Worm (Caenorhabditis elegans) whole organism, L1 larva: ENCODE measurements around the gene faah-5.

Source experiments
- C04F5.9 ChIP-seq: sonication (generic microtip); optimal IDR thresholded peaks from 2 replicates; lab custom pipeline; 2016; ENCODE audit warnings: missing genetic modification characterization, missing compliant biosample characterization
- F16B12.6 ChIP-seq: fragments of 150-350 bp; optimal IDR thresholded peaks from 2 replicates; lab custom pipeline; 2014; ENCODE audit warnings: missing biosample characterization, missing genetic modification characterization
- aly-2 ChIP-seq: fragments of 150-350 bp; optimal IDR thresholded peaks from 2 replicates; lab custom pipeline; 2014; ENCODE audit warnings: missing biosample characterization, missing genetic modification characterization
- ama-1 ChIP-seq: fragments of 150-350 bp; optimal IDR thresholded peaks from 2 replicates; lab custom pipeline; 2014
- blmp-1 ChIP-seq: fragments of 150-350 bp; optimal IDR thresholded peaks from 2 replicates; lab custom pipeline; 2014; ENCODE audit warnings: missing biosample characterization, missing genetic modification characterization
- ceh-88 ChIP-seq: fragments of 200-800 bp; sonication (Bioruptor generic); IDR thresholded peaks from 2 replicates; pipeline ENCODE4 v1.3.6; 2022; ENCODE audit warnings: missing genetic modification characterization, missing compliant biosample characterization
- ceh-90 ChIP-seq: sonication (generic microtip); optimal IDR thresholded peaks from 2 replicates; lab custom pipeline; 2016; ENCODE audit warnings: missing genetic modification characterization, missing compliant biosample characterization
- ces-1 ChIP-seq: fragments of 150-350 bp; optimal IDR thresholded peaks from 2 replicates; lab custom pipeline; 2014; ENCODE audit warnings: missing biosample characterization, missing genetic modification reagents, missing genetic modification characterization
- dsc-1 ChIP-seq: sonication (generic microtip); optimal IDR thresholded peaks from 2 replicates; lab custom pipeline; 2016; ENCODE audit warnings: mild to moderate bottlenecking, missing genetic modification characterization, missing compliant biosample characterization
- efl-1 ChIP-seq, 4 experiments: fragments of 150-350 bp; optimal IDR thresholded peaks in 3 of 4; peaks in 1 of 4; 1 replicate in 1 of 4; 2 replicates in 3 of 4; lab custom pipeline; 2014; ENCODE audit warnings: missing biosample characterization in 2 of 4, missing genetic modification characterization in 2 of 4, missing genetic modification reagents in 2 of 4
- efl-3 ChIP-seq: fragments of 200-800 bp; sonication (Bioruptor generic); optimal IDR thresholded peaks from 2 replicates; lab custom pipeline; 2018; ENCODE audit warnings: mild to moderate bottlenecking, missing genetic modification characterization, missing compliant biosample characterization
- egl-27 ChIP-seq, 2 experiments: fragments of 150-350 bp in 1 of 2; sonication (generic microtip); optimal IDR thresholded peaks; 3 replicates each; lab custom pipeline; 2017 to 2018; ENCODE audit warnings: missing biosample characterization in 2 of 2, missing genetic modification characterization in 2 of 2, missing genetic modification reagents in 2 of 2
- elt-3 ChIP-seq, 6 experiments: fragments of 150-350 bp in 1 of 6; sonication (generic microtip); optimal IDR thresholded peaks; 2 replicates each; lab custom pipeline; 2017 to 2018; ENCODE audit warnings: missing biosample characterization in 6 of 6, missing genetic modification characterization in 6 of 6, inconsistent platforms in 1 of 6
- fkh-4 ChIP-seq: sonication (generic microtip); optimal IDR thresholded peaks from 2 replicates; lab custom pipeline; 2016; ENCODE audit warnings: missing compliant biosample characterization, missing genetic modification characterization, borderline replicate concordance
- fos-1 ChIP-seq: fragments of 150-350 bp; optimal IDR thresholded peaks from 2 replicates; lab custom pipeline; 2014; ENCODE audit warnings: missing biosample characterization, missing genetic modification characterization
- grh-1 ChIP-seq: fragments of 200-800 bp; sonication (Bioruptor generic); IDR thresholded peaks from 2 replicates; pipeline ENCODE4 v1.3.6; 2022; ENCODE audit warnings: missing genetic modification reagents, missing genetic modification characterization, missing compliant biosample characterization
- hlh-4 ChIP-seq: sonication (generic microtip); optimal IDR thresholded peaks from 2 replicates; lab custom pipeline; 2016; ENCODE audit warnings: mild to moderate bottlenecking, missing genetic modification characterization, missing compliant biosample characterization
- lin-13 ChIP-seq: fragments of 150-350 bp; optimal IDR thresholded peaks from 2 replicates; lab custom pipeline; 2014; ENCODE audit warnings: missing biosample characterization, missing genetic modification reagents, missing genetic modification characterization
- lin-15B ChIP-seq: fragments of 150-350 bp; sonication (generic microtip); optimal IDR thresholded peaks from 3 replicates; lab custom pipeline; 2014; ENCODE audit warnings: missing biosample characterization, missing genetic modification characterization
- lin-35 ChIP-seq, 2 experiments: fragments of 150-350 bp; optimal IDR thresholded peaks; 2 replicates each; lab custom pipeline; 2014; ENCODE audit warnings: missing biosample characterization in 2 of 2, missing genetic modification characterization in 2 of 2, missing genetic modification reagents in 2 of 2
- lir-3 ChIP-seq: sonication (generic microtip); optimal IDR thresholded peaks from 2 replicates; lab custom pipeline; 2016; ENCODE audit warnings: mild to moderate bottlenecking, missing genetic modification characterization, moderate library complexity, missing compliant biosample characterization; ENCODE audit not compliant: poor library complexity
- lsy-2 ChIP-seq, 2 experiments: fragments of 150-350 bp; optimal IDR thresholded peaks; 2 replicates each; lab custom pipeline; 2014; ENCODE audit warnings: missing biosample characterization in 2 of 2, missing genetic modification characterization in 2 of 2
- mab-9 ChIP-seq: fragments of 200-800 bp; sonication (Bioruptor generic); IDR thresholded peaks from 2 replicates; pipeline ENCODE4 v1.3.6; 2022; ENCODE audit warnings: missing genetic modification reagents, missing genetic modification characterization, missing compliant biosample characterization
- mdl-1 ChIP-seq, 2 experiments: fragments of 150-350 bp; optimal IDR thresholded peaks; 2 replicates each; lab custom pipeline; 2014 to 2017; ENCODE audit warnings: missing biosample characterization in 2 of 2, missing genetic modification characterization in 2 of 2, inconsistent platforms in 1 of 2
- mef-2 ChIP-seq: fragments of 150-350 bp; optimal IDR thresholded peaks from 2 replicates; lab custom pipeline; 2014; ENCODE audit warnings: missing biosample characterization, missing genetic modification characterization
- nhr-11 ChIP-seq: fragments of 150-350 bp; optimal IDR thresholded peaks from 2 replicates; lab custom pipeline; 2014; ENCODE audit warnings: missing biosample characterization, missing genetic modification characterization
- nhr-237 ChIP-seq: fragments of 150-350 bp; optimal IDR thresholded peaks from 2 replicates; lab custom pipeline; 2014; ENCODE audit warnings: missing biosample characterization, missing genetic modification characterization
- nhr-76 ChIP-seq: sonication (generic microtip); optimal IDR thresholded peaks from 2 replicates; lab custom pipeline; 2017; ENCODE audit warnings: missing biosample characterization, missing genetic modification characterization
- nhr-85 ChIP-seq: sonication (generic microtip); peaks from one replicate; lab custom pipeline; 2016; ENCODE audit warnings: missing genetic modification characterization, inconsistent platforms, missing compliant biosample characterization
- nhr-90 ChIP-seq: sonication (generic microtip); optimal IDR thresholded peaks from 2 replicates; lab custom pipeline; 2016; ENCODE audit warnings: mild to moderate bottlenecking, missing genetic modification characterization, missing compliant biosample characterization; ENCODE audit not compliant: poor library complexity
- pag-3 ChIP-seq: sonication (generic microtip); optimal IDR thresholded peaks from 2 replicates; lab custom pipeline; 2017; ENCODE audit warnings: missing genetic modification characterization, mild to moderate bottlenecking, missing compliant biosample characterization, antibody characterized with exemption, borderline replicate concordance; ENCODE audit not compliant: insufficient read depth
- pqm-1 ChIP-seq: sonication (generic microtip); optimal IDR thresholded peaks from 3 replicates; lab custom pipeline; 2017; ENCODE audit warnings: missing biosample characterization, missing genetic modification characterization
- rnt-1 ChIP-seq: sonication (generic microtip); optimal IDR thresholded peaks from 2 replicates; lab custom pipeline; 2016; ENCODE audit warnings: mild to moderate bottlenecking, missing genetic modification characterization, moderate library complexity, missing compliant biosample characterization
- sup-37 ChIP-seq: fragments of 200-800 bp; sonication (Bioruptor generic); optimal IDR thresholded peaks from 2 replicates; lab custom pipeline; 2018; ENCODE audit warnings: mild to moderate bottlenecking, missing genetic modification characterization, missing compliant biosample characterization
- swsn-7 ChIP-seq: sonication (generic microtip); optimal IDR thresholded peaks from 2 replicates; lab custom pipeline; 2016; ENCODE audit warnings: missing genetic modification characterization, missing compliant biosample characterization
- unc-30 ChIP-seq: sonication (generic microtip); optimal IDR thresholded peaks from 2 replicates; lab custom pipeline; 2017; ENCODE audit warnings: missing biosample characterization, missing genetic modification characterization
- unc-62 ChIP-seq: fragments of 150-350 bp; optimal IDR thresholded peaks from 2 replicates; lab custom pipeline; 2014; ENCODE audit warnings: missing biosample characterization, missing genetic modification reagents, missing genetic modification characterization
- unc-86 ChIP-seq: sonication (generic microtip); optimal IDR thresholded peaks from 2 replicates; lab custom pipeline; 2016; ENCODE audit warnings: missing genetic modification characterization, missing compliant biosample characterization
- vab-15 ChIP-seq: sonication (generic microtip); optimal IDR thresholded peaks from 2 replicates; lab custom pipeline; 2017; ENCODE audit warnings: missing genotype, mild to moderate bottlenecking, missing genetic modification characterization, missing compliant biosample characterization

Gene faah-5

DNA sequence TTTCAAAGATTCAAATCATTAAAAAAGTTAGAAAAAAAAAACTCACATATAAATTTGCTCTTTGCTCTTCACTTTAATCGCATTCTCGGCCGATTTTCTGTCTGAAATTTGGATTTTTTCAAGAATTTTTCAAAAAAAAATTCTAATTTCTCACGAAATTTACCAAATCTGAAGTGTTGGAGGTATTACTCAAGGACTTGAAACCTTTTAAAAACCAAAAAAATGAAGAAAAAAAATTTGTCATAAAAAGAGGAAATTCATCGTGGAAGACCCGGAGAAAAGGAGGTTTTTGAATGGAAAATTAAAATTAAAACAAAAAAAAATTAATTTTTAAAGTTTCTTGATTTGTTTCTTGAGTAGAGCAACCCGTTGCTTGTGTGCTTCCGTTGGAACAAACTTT is 29.1 kb downstream of the faah-5 start, which contains the start of gene Y56A3A.2:
Gene Y56A3A.2 (minus strand): TSS at position 101 of the 400 bp plus-strand sequence.
- TF ChIP-seq nhr-237 (tag; lab: Kevin White, UChicago) (no peak), hlh-4 (tag; lab: Kevin White, UChicago) (no peak), ama-1 (lab: Kevin White, UChicago) (no peak), ceh-90 (no peak), vab-15 (tag; lab: Kevin White, UChicago) (no peak), mef-2 (tag; lab: Kevin White, UChicago) (no peak), elt-3 (tag; optimal IDR thresholded peaks at IDR 0.05; lab: Kevin White, UChicago) (no peak), C04F5.9 (no peak), lir-3 (no peak), egl-27 (tag; optimal IDR thresholded peaks at IDR 0.05; lab: Kevin White, UChicago) (no peak), lin-15B (tag; lab: Kevin White, UChicago) (no peak), swsn-7 (tag; lab: Kevin White, UChicago) (no peak), fos-1 (tag; lab: Kevin White, UChicago) (no peak), grh-1 (GFP tag; lab: Robert Waterston, UW) (no peak), lsy-2 (tag; optimal IDR thresholded peaks at IDR 0.05; lab: Kevin White, UChicago) (no peak), mdl-1 (tag; optimal IDR thresholded peaks at IDR 0.05; lab: Kevin White, UChicago) (no peak), mab-9 (GFP tag; lab: Robert Waterston, UW) (no peak), unc-62 (no peak)

DNA sequence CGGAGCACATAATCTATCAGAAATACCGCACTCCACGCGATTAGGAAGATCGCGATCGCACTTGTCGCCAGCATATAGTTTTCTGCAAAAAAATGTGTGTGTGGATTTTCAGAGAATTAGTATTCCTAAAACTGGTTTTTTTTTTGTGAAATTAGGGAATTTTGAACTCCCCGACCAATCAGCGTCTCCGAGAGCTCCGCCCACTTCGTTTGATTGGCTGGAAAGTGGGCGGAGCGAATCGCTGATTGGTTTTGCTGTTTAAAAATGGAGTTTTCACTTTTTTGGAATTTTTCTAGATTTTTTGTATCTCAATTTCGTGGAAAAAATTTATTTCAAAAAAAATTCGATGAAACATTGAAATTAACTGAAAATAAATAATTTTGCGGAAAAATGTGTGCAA is 30.1 kb downstream of the faah-5 start:
- TF ChIP-seq C04F5.9 (no peak), efl-1 (optimal IDR thresholded peaks at IDR 0.05; lab: Kevin White, UChicago) (no peak), efl-1 (GFP tag; optimal IDR thresholded peaks at IDR 0.05 in 1 of 2; lab: Kevin White, UChicago) (peak in 1 of 2 experiments; percentile 68), nhr-85 (no peak)

DNA sequence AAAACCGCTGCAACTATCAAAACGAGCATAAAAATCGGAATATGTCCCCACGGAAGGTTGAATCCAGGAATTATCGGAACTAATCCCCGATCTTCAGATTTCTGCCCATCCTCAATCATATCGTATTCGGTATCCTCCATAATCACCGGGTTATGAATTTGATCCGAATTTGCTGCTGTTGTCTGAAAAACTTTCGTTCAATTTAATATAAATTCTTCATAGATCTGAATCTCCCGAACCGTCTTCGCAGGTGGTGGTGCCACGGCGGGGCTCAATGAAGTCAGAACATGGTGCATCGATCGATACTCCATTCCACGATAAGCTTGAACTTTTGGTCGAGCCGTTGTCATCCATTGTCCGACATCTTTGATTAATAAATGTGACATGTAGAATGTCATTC is 34.4 kb downstream of the faah-5 start:
- TF ChIP-seq F16B12.6 (tag; lab: Kevin White, UChicago): no peak
- no peak for TF ChIP-seq efl-1 (optimal IDR thresholded peaks at IDR 0.05; lab: Kevin White, UChicago)
- TF ChIP-seq efl-1 (GFP tag; optimal IDR thresholded peaks at IDR 0.05 in 1 of 2; lab: Kevin White, UChicago): peak in 1 of 2 experiments; percentile 91

DNA sequence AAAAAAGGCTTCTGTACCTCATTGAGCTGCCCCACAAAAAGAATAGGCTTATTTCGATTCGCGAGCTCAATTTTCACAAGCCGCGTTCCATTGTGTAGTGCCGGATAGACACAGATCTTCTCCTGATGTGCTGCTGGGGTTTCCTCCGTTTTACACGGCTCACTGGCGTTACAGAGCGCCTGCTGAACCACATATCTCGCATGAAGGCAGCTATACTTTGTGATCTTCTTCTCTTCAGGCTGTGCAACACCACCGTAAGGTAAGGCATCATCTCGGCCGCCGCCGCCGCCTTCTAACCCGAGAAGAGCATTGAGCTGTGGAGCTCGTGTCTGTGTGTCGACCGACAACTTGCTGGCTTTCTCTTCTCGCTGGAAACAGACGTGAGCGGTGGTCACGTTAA is 37.7 kb downstream of the faah-5 start:
- TF ChIP-seq efl-3 (GFP tag; lab: Kevin White, UChicago): no peak
- no peak for TF ChIP-seq dsc-1 (tag; lab: Kevin White, UChicago)
- no peak for TF ChIP-seq ama-1 (lab: Kevin White, UChicago)
- no peak for TF ChIP-seq pqm-1
- TF ChIP-seq nhr-237 (tag; lab: Kevin White, UChicago): no peak
- no peak for TF ChIP-seq nhr-11 (tag; lab: Kevin White, UChicago)
- TF ChIP-seq unc-86 (tag; lab: Kevin White, UChicago): no peak
- TF ChIP-seq lin-13 (GFP tag; lab: Kevin White, UChicago): no peak
- no peak for TF ChIP-seq ces-1
- TF ChIP-seq nhr-90 (tag; lab: Kevin White, UChicago): no peak
- no peak for TF ChIP-seq fkh-4 (tag; lab: Kevin White, UChicago)
- no peak for TF ChIP-seq nhr-76 (tag; lab: Kevin White, UChicago)
- no peak for TF ChIP-seq swsn-7 (tag; lab: Kevin White, UChicago)
- no peak for TF ChIP-seq ceh-90

DNA sequence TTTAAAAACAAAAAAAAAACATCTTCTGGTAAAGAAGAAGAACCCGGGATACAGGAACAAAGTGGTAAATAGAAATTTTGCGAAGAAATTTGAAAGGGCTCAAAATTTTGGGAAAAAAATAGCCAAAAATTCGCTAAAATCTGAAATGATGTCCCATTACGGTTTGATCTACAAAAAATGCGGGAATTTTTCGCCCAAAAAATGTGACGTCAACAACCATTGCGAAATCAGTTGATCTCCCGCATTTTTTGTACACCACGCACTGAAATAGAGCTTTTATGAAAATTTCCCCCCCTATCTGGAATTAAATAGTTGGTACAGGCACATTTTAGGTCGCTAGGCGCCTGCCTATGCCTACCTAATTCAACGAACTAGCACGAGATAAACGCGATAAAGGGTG is 41.6 kb downstream of the faah-5 start:
- TF ChIP-seq unc-86 (tag; lab: Kevin White, UChicago): no peak
- TF ChIP-seq elt-3 (tag; optimal IDR thresholded peaks at IDR 0.05; lab: Kevin White, UChicago): no peak
- TF ChIP-seq hlh-4 (tag; lab: Kevin White, UChicago): no peak
- TF ChIP-seq ama-1 (lab: Kevin White, UChicago): no peak
- no peak for TF ChIP-seq unc-30 (tag; lab: Kevin White, UChicago)
- no peak for TF ChIP-seq aly-2
- TF ChIP-seq pqm-1: no peak
- TF ChIP-seq nhr-90 (tag; lab: Kevin White, UChicago): no peak
- TF ChIP-seq ceh-88 (GFP tag; lab: Robert Waterston, UW): no peak
- no peak for TF ChIP-seq sup-37
- no peak for TF ChIP-seq pag-3 (tag; lab: Kevin White, UChicago)
- no peak for TF ChIP-seq blmp-1
- TF ChIP-seq F16B12.6 (tag; lab: Kevin White, UChicago): no peak
- no peak for TF ChIP-seq lin-35 (GFP tag; optimal IDR thresholded peaks at IDR 0.05; lab: Kevin White, UChicago)
- no peak for TF ChIP-seq lir-3
- no peak for TF ChIP-seq lin-13 (GFP tag; lab: Kevin White, UChicago)
- TF ChIP-seq rnt-1 (tag; lab: Kevin White, UChicago): no peak
- no peak for TF ChIP-seq nhr-85
- TF ChIP-seq fos-1 (tag; lab: Kevin White, UChicago): no peak
